Fruit fly (Drosophila melanogaster) whole organism, prepupa: ENCODE data around the gene CG6769.
A peak's percentile ranks its signal among the peaks of the same experiment; 100 is the strongest.

Experiments
- Blimp-1 ChIP-seq: fragments of 200-800 bp; sonication (Bioruptor generic); optimal IDR thresholded peaks from 3 replicates; lab custom pipeline; 2017; ENCODE audit warnings: missing biosample characterization, missing genetic modification characterization, mild to moderate bottlenecking, moderate library complexity, missing genetic modification reagents
- CG10631 ChIP-seq: fragments of 200-800 bp; sonication (Bioruptor generic); optimal IDR thresholded peaks from 2 replicates; lab custom pipeline; 2016; ENCODE audit warnings: missing biosample characterization, missing genetic modification characterization
- CG10669 ChIP-seq: fragments of 200-800 bp; sonication (Bioruptor generic); optimal IDR thresholded peaks from 3 replicates; lab custom pipeline; 2018; ENCODE audit warnings: missing biosample characterization, mild to moderate bottlenecking, missing genetic modification characterization, moderate library complexity
- CG11294 ChIP-seq: fragments of 200-800 bp; sonication (Bioruptor generic); IDR thresholded peaks from 2 replicates; pipeline ENCODE4 v1.3.6; 2022; ENCODE audit warnings: missing biosample characterization, missing genetic modification characterization
- CG11762 ChIP-seq: fragments of 200-800 bp; sonication (Bioruptor generic); optimal IDR thresholded peaks from 3 replicates; lab custom pipeline; 2016; ENCODE audit warnings: missing biosample characterization, missing genetic modification characterization; ENCODE audit not compliant: insufficient read depth
- CG11902 ChIP-seq: fragments of 200-800 bp; sonication (Bioruptor generic); optimal IDR thresholded peaks from 3 replicates; lab custom pipeline; 2016; ENCODE audit warnings: missing biosample characterization, missing genetic modification characterization
- CG15336 ChIP-seq: fragments of 200-800 bp; sonication (Bioruptor generic); IDR thresholded peaks from 2 replicates; pipeline ENCODE4 v1.3.6; 2022; ENCODE audit warnings: missing biosample characterization, missing genetic modification characterization
- CG1621 ChIP-seq: fragments of 200-800 bp; sonication (Bioruptor generic); optimal IDR thresholded peaks from 3 replicates; lab custom pipeline; 2018; ENCODE audit warnings: missing biosample characterization, mild to moderate bottlenecking, missing genetic modification characterization
- CG3032 ChIP-seq: fragments of 200-800 bp; optimal IDR thresholded peaks from 2 replicates; lab custom pipeline; 2019; ENCODE audit warnings: missing biosample characterization, mild to moderate bottlenecking, missing genetic modification characterization, moderate library complexity
- CG31627 ChIP-seq: fragments of 200-800 bp; sonication (Bioruptor generic); optimal IDR thresholded peaks from 3 replicates; lab custom pipeline; 2016; ENCODE audit warnings: missing biosample characterization, missing genetic modification characterization
- CG32006 ChIP-seq: fragments of 200-800 bp; sonication (Bioruptor generic); optimal IDR thresholded peaks from 3 replicates; lab custom pipeline; 2017; ENCODE audit warnings: missing biosample characterization, mild to moderate bottlenecking, missing genetic modification characterization
- CG34406 ChIP-seq: fragments of 200-800 bp; sonication (Bioruptor generic); optimal IDR thresholded peaks from 3 replicates; lab custom pipeline; 2016; ENCODE audit warnings: missing biosample characterization, missing genetic modification characterization
- CG3919 ChIP-seq: fragments of 200-800 bp; sonication (Bioruptor generic); optimal IDR thresholded peaks from 3 replicates; lab custom pipeline; 2016; ENCODE audit warnings: missing biosample characterization, missing genetic modification characterization
- CG4318 ChIP-seq: fragments of 200-800 bp; sonication (Bioruptor generic); optimal IDR thresholded peaks from 3 replicates; lab custom pipeline; 2017; ENCODE audit warnings: missing biosample characterization, mild to moderate bottlenecking, missing genetic modification characterization
- CG6276 ChIP-seq: fragments of 200-800 bp; sonication (Bioruptor generic); optimal IDR thresholded peaks from 2 replicates; lab custom pipeline; 2017; ENCODE audit warnings: missing biosample characterization, mild to moderate bottlenecking, missing genetic modification characterization
- CG6792 ChIP-seq: fragments of 200-800 bp; sonication (Bioruptor generic); optimal IDR thresholded peaks from 3 replicates; lab custom pipeline; 2016; ENCODE audit warnings: missing biosample characterization, missing genetic modification characterization
- CG6854 ChIP-seq: fragments of 200-800 bp; sonication (Bioruptor generic); optimal IDR thresholded peaks from 2 replicates; lab custom pipeline; 2017; ENCODE audit warnings: missing biosample characterization, mild to moderate bottlenecking, missing genetic modification characterization
- CG7368 ChIP-seq: fragments of 200-800 bp; sonication (Bioruptor generic); optimal IDR thresholded peaks from 3 replicates; lab custom pipeline; 2016; ENCODE audit warnings: missing biosample characterization, missing genetic modification characterization
- CG8119 ChIP-seq: fragments of 200-800 bp; sonication (Bioruptor generic); IDR thresholded peaks from 3 replicates; pipeline ENCODE4 v1.3.6; 2022; ENCODE audit warnings: missing biosample characterization, missing genetic modification characterization
- CG8319 ChIP-seq: fragments of 200-800 bp; sonication (Bioruptor generic); optimal IDR thresholded peaks from 3 replicates; lab custom pipeline; 2016; ENCODE audit warnings: missing biosample characterization, missing genetic modification characterization
- CG8632 ChIP-seq: fragments of 200-800 bp; sonication (Bioruptor generic); optimal IDR thresholded peaks from 3 replicates; lab custom pipeline; 2016; ENCODE audit warnings: missing biosample characterization, missing genetic modification characterization
- CG9139 ChIP-seq: fragments of 200-800 bp; sonication (Bioruptor generic); optimal IDR thresholded peaks from 3 replicates; lab custom pipeline; 2017; ENCODE audit warnings: missing biosample characterization, mild to moderate bottlenecking, missing genetic modification characterization
- Eip75B ChIP-seq: fragments of 200-800 bp; sonication (Bioruptor generic); optimal IDR thresholded peaks from 3 replicates; lab custom pipeline; 2016; ENCODE audit warnings: missing biosample characterization, missing genetic modification characterization
- Eip78C ChIP-seq: fragments of 200-800 bp; sonication (Bioruptor generic); peaks from one replicate; lab custom pipeline; 2016; ENCODE audit warnings: missing biosample characterization, missing genetic modification characterization
- Eip93F ChIP-seq: fragments of 200-800 bp; sonication (Bioruptor generic); optimal IDR thresholded peaks from 2 replicates; lab custom pipeline; 2016; ENCODE audit warnings: missing biosample characterization, mild to moderate bottlenecking, missing genetic modification characterization
- Ets21C ChIP-seq: fragments of 200-800 bp; sonication (Bioruptor generic); optimal IDR thresholded peaks from 3 replicates; lab custom pipeline; 2016; ENCODE audit warnings: missing biosample characterization, missing genetic modification characterization
- Ets96B ChIP-seq: fragments of 200-800 bp; optimal IDR thresholded peaks from 2 replicates; lab custom pipeline; 2019; ENCODE audit warnings: missing biosample characterization, mild to moderate bottlenecking, missing genetic modification characterization, moderate library complexity
- Gug ChIP-seq: fragments of 200-800 bp; sonication (Bioruptor generic); IDR thresholded peaks from 2 replicates; pipeline ENCODE4 v1.3.6; 2022; ENCODE audit warnings: missing biosample characterization, missing genetic modification characterization
- Hr38 ChIP-seq: sonication (Bioruptor generic); optimal IDR thresholded peaks from 2 replicates; lab custom pipeline; 2016; ENCODE audit warnings: missing biosample characterization, missing genetic modification characterization
- Hr39 ChIP-seq: fragments of 200-800 bp; sonication (Bioruptor generic); optimal IDR thresholded peaks from 2 replicates; lab custom pipeline; 2016; ENCODE audit warnings: missing biosample characterization, missing genetic modification characterization
- Hr4 ChIP-seq: fragments of 200-800 bp; sonication (Bioruptor generic); optimal IDR thresholded peaks from 3 replicates; lab custom pipeline; 2016; ENCODE audit warnings: missing biosample characterization, missing genetic modification characterization
- Lpt ChIP-seq: fragments of 200-800 bp; sonication (Bioruptor generic); optimal IDR thresholded peaks from 3 replicates; lab custom pipeline; 2016; ENCODE audit warnings: missing biosample characterization, missing genetic modification characterization
- Sox15 ChIP-seq: fragments of 200-800 bp; sonication (Bioruptor generic); optimal IDR thresholded peaks from 3 replicates; lab custom pipeline; 2016; ENCODE audit warnings: missing biosample characterization, missing genetic modification characterization
- achi ChIP-seq: fragments of 200-800 bp; sonication (Bioruptor generic); optimal IDR thresholded peaks from 3 replicates; lab custom pipeline; 2016; ENCODE audit warnings: missing biosample characterization, missing genetic modification characterization
- cyc ChIP-seq: fragments of 200-800 bp; sonication (Bioruptor generic); optimal IDR thresholded peaks from 3 replicates; lab custom pipeline; 2016; ENCODE audit warnings: missing biosample characterization, missing genetic modification characterization
- dac ChIP-seq: fragments of 200-800 bp; sonication (Bioruptor generic); optimal IDR thresholded peaks from 2 replicates; lab custom pipeline; 2017; ENCODE audit warnings: missing biosample characterization, mild to moderate bottlenecking, missing genetic modification characterization
- dsx ChIP-seq: fragments of 200-800 bp; optimal IDR thresholded peaks from 3 replicates; lab custom pipeline; 2019; ENCODE audit warnings: missing biosample characterization, mild to moderate bottlenecking, missing genetic modification characterization, moderate library complexity; ENCODE audit not compliant: poor library complexity, severe bottlenecking
- eg ChIP-seq: fragments of 200-800 bp; sonication (Bioruptor generic); IDR thresholded peaks from 3 replicates; pipeline ENCODE4 v1.3.6; 2022; ENCODE audit warnings: missing biosample characterization, missing genetic modification characterization
- esn ChIP-seq: fragments of 200-800 bp; sonication (Bioruptor generic); optimal IDR thresholded peaks from 2 replicates; lab custom pipeline; 2016; ENCODE audit warnings: missing biosample characterization, mild to moderate bottlenecking, missing genetic modification characterization, moderate library complexity
- fd59A ChIP-seq: fragments of 200-800 bp; sonication (Bioruptor generic); optimal IDR thresholded peaks from 2 replicates; lab custom pipeline; 2017; ENCODE audit warnings: missing biosample characterization, mild to moderate bottlenecking, missing genetic modification characterization, missing genetic modification reagents
- lz ChIP-seq: fragments of 200-800 bp; sonication (Bioruptor generic); optimal IDR thresholded peaks from 3 replicates; lab custom pipeline; 2016; ENCODE audit warnings: missing biosample characterization, missing genetic modification characterization
- net ChIP-seq: fragments of 200-800 bp; sonication (Bioruptor generic); optimal IDR thresholded peaks from 3 replicates; lab custom pipeline; 2016; ENCODE audit warnings: missing biosample characterization, missing genetic modification characterization
- pdm3 ChIP-seq: fragments of 200-800 bp; sonication (Bioruptor generic); optimal IDR thresholded peaks from 3 replicates; lab custom pipeline; 2016; ENCODE audit warnings: missing biosample characterization, missing genetic modification characterization
- spab ChIP-seq: fragments of 200-800 bp; sonication (Bioruptor generic); optimal IDR thresholded peaks from 2 replicates; lab custom pipeline; 2017; ENCODE audit warnings: missing biosample characterization, mild to moderate bottlenecking, missing genetic modification characterization, missing genetic modification reagents
- topi ChIP-seq: fragments of 200-800 bp; sonication (Bioruptor generic); optimal IDR thresholded peaks from 3 replicates; lab custom pipeline; 2016; ENCODE audit warnings: missing biosample characterization, missing genetic modification characterization
- vri ChIP-seq: fragments of 200-800 bp; sonication (Bioruptor generic); optimal IDR thresholded peaks from 3 replicates; lab custom pipeline; 2016; ENCODE audit warnings: missing biosample characterization, mild to moderate bottlenecking, missing genetic modification characterization

The CG6769 gene

DNA sequence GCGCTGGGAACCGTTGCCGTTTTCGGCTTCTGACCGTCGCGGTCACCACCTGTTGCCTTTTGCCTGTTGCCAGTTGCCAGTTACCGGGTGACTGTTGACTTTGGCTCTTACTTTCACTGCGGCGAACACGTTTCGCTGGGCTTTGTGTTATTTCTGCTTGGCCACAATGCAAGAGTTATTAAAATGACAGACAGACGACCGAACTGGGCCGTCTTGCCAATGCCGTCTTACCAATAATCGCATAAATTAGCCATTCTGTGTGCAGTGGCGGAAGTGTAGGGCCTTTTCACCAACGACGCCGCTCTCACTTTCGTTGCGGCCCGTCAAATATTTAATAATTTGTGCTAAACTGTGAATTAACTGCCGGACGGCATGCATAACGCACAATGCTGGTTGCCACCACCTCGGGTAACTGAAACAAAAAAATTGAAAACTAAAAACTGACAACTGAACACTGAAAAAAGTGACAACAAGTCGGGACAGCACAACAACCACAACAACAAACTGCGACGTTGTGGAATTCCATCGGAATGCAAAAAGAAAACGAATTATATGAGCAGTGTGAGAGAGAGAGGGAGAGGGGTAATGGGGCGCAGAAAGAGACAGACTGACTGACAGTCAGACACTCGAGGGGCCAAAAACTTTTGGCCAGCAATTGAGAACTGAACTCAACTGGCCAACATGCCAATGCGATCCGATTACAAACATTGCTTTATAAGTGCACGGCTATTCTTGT is 32.3 kb upstream of the CG6769 start:
- TF ChIP-seq CG6854 (no peak), dsx (GFP tag; lab: Kevin White, UChicago) (no peak), CG1621 (tag; lab: Kevin White, UChicago) (no peak), Blimp-1 (GFP tag; lab: Kevin White, UChicago) (peak; percentile 65)

DNA sequence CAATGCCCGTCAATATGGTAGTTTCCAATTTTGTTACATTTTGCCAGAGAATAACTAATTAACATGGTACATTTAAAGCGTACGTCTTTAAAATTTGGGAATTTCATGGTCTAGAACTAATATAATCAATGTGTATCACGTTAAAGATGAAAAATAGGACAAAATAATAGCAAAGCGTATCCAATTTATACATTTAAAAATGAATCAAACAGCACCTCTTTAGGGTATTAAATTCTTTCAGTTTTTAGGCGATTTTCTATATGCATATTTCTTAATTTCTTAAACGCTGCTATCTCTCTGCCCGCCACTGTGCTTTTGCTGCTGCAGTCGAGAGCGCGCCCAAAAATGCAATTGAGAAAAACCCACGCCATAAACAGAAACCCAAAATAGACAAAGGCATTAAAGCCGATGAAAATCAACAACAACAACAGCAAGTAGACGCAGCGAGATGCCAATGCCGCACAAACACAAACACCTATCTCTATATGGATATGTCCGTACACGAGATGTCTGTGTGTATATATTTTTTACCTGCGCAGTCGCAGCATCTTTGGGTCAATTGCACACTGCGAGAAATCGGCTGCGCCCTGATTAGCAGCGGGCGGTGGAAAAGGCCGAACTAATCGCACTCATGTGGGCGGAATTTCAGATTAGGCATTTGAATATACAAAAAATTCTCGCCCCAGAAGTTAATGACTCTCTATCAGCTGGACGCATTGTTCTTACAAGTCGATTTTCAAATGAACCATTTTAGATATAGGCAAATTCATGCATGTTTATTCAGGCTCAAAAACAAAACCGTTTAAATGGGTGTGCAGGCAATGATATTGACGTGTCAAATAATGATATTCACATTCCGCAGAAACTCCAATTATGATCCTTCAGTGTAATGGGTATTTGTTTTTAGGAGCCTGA is 31.5 kb upstream of the CG6769 start:
- TF ChIP-seq net (peak; percentile 66), CG6276 (GFP tag; lab: Kevin White, UChicago) (peak; percentile 81), CG11294 (0 out of 2 replicates have a peak, but pooled peaks have one; percentile 32), CG6792 (GFP tag; lab: Kevin White, UChicago) (peak; percentile 58), spab (GFP tag; lab: Kevin White, UChicago) (peak; percentile 42), Hr38 (GFP tag; lab: Kevin White, UChicago) (no peak), CG8632 (GFP tag; lab: Kevin White, UChicago) (peak; percentile 54), dsx (GFP tag; lab: Kevin White, UChicago) (peak; percentile 47), Eip75B (GFP tag; lab: Kevin White, UChicago) (peak; percentile 39), CG31627 (GFP tag; lab: Kevin White, UChicago) (peak; percentile 21), CG15336 (peak; percentile 80), Gug (GFP tag; lab: Robert Waterston, UW) (peak; percentile 43; the same call in 1 of the 2 replicates), vri (GFP tag; lab: Kevin White, UChicago) (no peak), topi (peak; percentile 60), CG3919 (GFP tag; lab: Kevin White, UChicago) (peak; percentile 57), CG8119 (GFP tag; lab: Robert Waterston, UW) (peak; percentile 77), Ets21C (GFP tag; lab: Kevin White, UChicago) (no peak), dac (GFP tag; lab: Kevin White, UChicago) (peak; percentile 65), lz (GFP tag; lab: Kevin White, UChicago) (peak; percentile 29), Hr39 (GFP tag; lab: Kevin White, UChicago) (peak; percentile 50), pdm3 (GFP tag; lab: Kevin White, UChicago) (peak; percentile 34), CG11762 (peak; percentile 44), Hr4 (GFP tag; lab: Kevin White, UChicago) (peak; percentile 68), achi (GFP tag; lab: Kevin White, UChicago) (peak; percentile 62), Lpt (peak; percentile 16), Ets96B (tag; lab: Kevin White, UChicago) (peak; percentile 58), Eip78C (GFP tag; lab: Kevin White, UChicago) (peak; percentile 95), cyc (GFP tag; lab: Kevin White, UChicago) (peak; percentile 10), CG10669 (GFP tag; lab: Kevin White, UChicago) (peak; percentile 49), Sox15 (GFP tag; lab: Kevin White, UChicago) (peak; percentile 47), CG3032 (tag; lab: Kevin White, UChicago) (peak; percentile 58), eg (GFP tag; lab: Robert Waterston, UW) (peak; percentile 61; the same call in 2 of the 3 replicates), Eip93F (no peak), CG10631 (peak; percentile 35), CG7368 (GFP tag; lab: Kevin White, UChicago) (peak; percentile 8), CG34406 (GFP tag; lab: Kevin White, UChicago) (peak; percentile 43), CG8319 (GFP tag; lab: Kevin White, UChicago) (peak; percentile 3), CG4318 (GFP tag; lab: Kevin White, UChicago) (peak; percentile 69), CG32006 (GFP tag; lab: Kevin White, UChicago) (peak; percentile 82), CG9139 (no peak), CG11902 (GFP tag; lab: Kevin White, UChicago) (peak; percentile 15), fd59A (GFP tag; lab: Kevin White, UChicago) (peak; percentile 45), esn (GFP tag; lab: Kevin White, UChicago) (peak; percentile 41)
